Fruit fly (Drosophila melanogaster) whole organism, embryonic: ENCODE results near the gene slf.

Experiments used
- ATbp ChIP-seq: fragments of 200-800 bp; sonication (Bioruptor generic); optimal IDR thresholded peaks from 2 replicates; lab custom pipeline; 2017; ENCODE audit warnings: missing biosample characterization, mild to moderate bottlenecking, missing genetic modification characterization, missing genetic modification reagents
- Blimp-1 ChIP-seq: fragments of 200-800 bp; sonication (Bioruptor generic); optimal IDR thresholded peaks from 3 replicates; lab custom pipeline; 2018; ENCODE audit warnings: missing biosample characterization, missing genetic modification characterization, mild to moderate bottlenecking, moderate library complexity, missing genetic modification reagents
- CG10366 ChIP-seq: fragments of 200-800 bp; sonication (Bioruptor generic); IDR thresholded peaks from 2 replicates; pipeline ENCODE4 v1.3.6; 2022; ENCODE audit warnings: missing biosample characterization, missing genetic modification characterization
- CG11456 ChIP-seq: fragments of 200-800 bp; sonication (Bioruptor generic); IDR thresholded peaks from 3 replicates; pipeline ENCODE4 v1.3.6; 2022; ENCODE audit warnings: missing biosample characterization, missing genetic modification characterization
- CG11560 ChIP-seq: fragments of 200-800 bp; sonication (Bioruptor generic); IDR thresholded peaks from 3 replicates; pipeline ENCODE4 v1.3.6; 2022; ENCODE audit warnings: missing biosample characterization, missing genetic modification characterization
- CG11723 ChIP-seq: fragments of 200-800 bp; sonication (Bioruptor generic); optimal IDR thresholded peaks from 2 replicates; lab custom pipeline; 2017; ENCODE audit warnings: missing biosample characterization, mild to moderate bottlenecking, missing genetic modification characterization
- CG12744 ChIP-seq: fragments of 200-800 bp; sonication (Bioruptor generic); optimal IDR thresholded peaks from 2 replicates; lab custom pipeline; 2016; ENCODE audit warnings: missing biosample characterization, missing genetic modification characterization
- CG13123 ChIP-seq: fragments of 200-800 bp; sonication (Bioruptor generic); optimal IDR thresholded peaks from 2 replicates; lab custom pipeline; 2016; ENCODE audit warnings: missing biosample characterization, missing genetic modification characterization
- CG13624 ChIP-seq: fragments of 200-800 bp; sonication (Bioruptor generic); optimal IDR thresholded peaks from 2 replicates; lab custom pipeline; 2016; ENCODE audit warnings: missing biosample characterization, missing genetic modification characterization
- CG13894 ChIP-seq: fragments of 200-800 bp; sonication (Bioruptor generic); optimal IDR thresholded peaks from 3 replicates; lab custom pipeline; 2018; ENCODE audit warnings: missing biosample characterization, mild to moderate bottlenecking, missing genetic modification characterization, moderate library complexity
- CG14441 ChIP-seq: fragments of 200-800 bp; sonication (Bioruptor generic); IDR thresholded peaks from 2 replicates; pipeline ENCODE4 v1.3.6; 2022; ENCODE audit warnings: missing biosample characterization, missing genetic modification characterization
- CG14667 ChIP-seq: fragments of 200-800 bp; sonication (Bioruptor generic); IDR thresholded peaks from 2 replicates; pipeline ENCODE4 v1.3.6; 2022; ENCODE audit warnings: missing biosample characterization, missing genetic modification characterization
- CG1529 ChIP-seq: fragments of 200-800 bp; sonication (Bioruptor generic); optimal IDR thresholded peaks from 3 replicates; lab custom pipeline; 2018; ENCODE audit warnings: missing biosample characterization, missing genetic modification characterization
- CG17612 ChIP-seq: fragments of 200-800 bp; sonication (Bioruptor generic); IDR thresholded peaks from 2 replicates; pipeline ENCODE4 v1.3.6; 2022; ENCODE audit warnings: missing biosample characterization, missing genetic modification characterization
- CG18599 ChIP-seq: fragments of 200-800 bp; sonication (Bioruptor generic); optimal IDR thresholded peaks from 3 replicates; lab custom pipeline; 2017; ENCODE audit warnings: missing biosample characterization, missing genetic modification characterization, mild to moderate bottlenecking, moderate library complexity, missing genetic modification reagents
- CG2202 ChIP-seq: fragments of 200-800 bp; sonication (Bioruptor generic); optimal IDR thresholded peaks from 2 replicates; lab custom pipeline; 2018; ENCODE audit warnings: missing biosample characterization, mild to moderate bottlenecking, missing genetic modification characterization
- CG2678 ChIP-seq: fragments of 200-800 bp; sonication (Bioruptor generic); optimal IDR thresholded peaks from 3 replicates; lab custom pipeline; 2019; ENCODE audit warnings: missing biosample characterization, mild to moderate bottlenecking, missing genetic modification characterization, moderate library complexity
- CG31441 ChIP-seq: fragments of 200-800 bp; sonication (Bioruptor generic); IDR thresholded peaks from 2 replicates; pipeline ENCODE4 v1.3.6; 2022; ENCODE audit warnings: missing biosample characterization, missing genetic modification characterization
- CG3726 ChIP-seq: fragments of 200-800 bp; sonication (Bioruptor generic); IDR thresholded peaks from 3 replicates; pipeline ENCODE4, ENCODE4 v1.3.6; 2022; ENCODE audit warnings: missing biosample characterization, missing genetic modification characterization
- CG4404 ChIP-seq: fragments of 200-800 bp; sonication (Bioruptor generic); IDR thresholded peaks from 2 replicates; pipeline ENCODE4 v1.3.6; 2022; ENCODE audit warnings: missing biosample characterization, missing genetic modification characterization
- CG4424 ChIP-seq: fragments of 200-800 bp; sonication (Bioruptor generic); optimal IDR thresholded peaks from 3 replicates; lab custom pipeline; 2016; ENCODE audit warnings: missing biosample characterization, missing genetic modification characterization
- CG6272 ChIP-seq: fragments of 200-800 bp; sonication (Bioruptor generic); IDR thresholded peaks from 2 replicates; pipeline ENCODE4 v1.3.6; 2022; ENCODE audit warnings: missing biosample characterization, missing genetic modification characterization
- CG7745 ChIP-seq: fragments of 200-800 bp; sonication (Bioruptor generic); optimal IDR thresholded peaks from 2 replicates; lab custom pipeline; 2018; ENCODE audit warnings: missing biosample characterization, mild to moderate bottlenecking, missing genetic modification characterization, moderate library complexity
- CG9215 ChIP-seq: fragments of 200-800 bp; sonication (Bioruptor generic); IDR thresholded peaks from 2 replicates; pipeline ENCODE4 v1.3.6; 2022; ENCODE audit warnings: missing biosample characterization, missing genetic modification characterization
- CoRest ChIP-seq: fragments of 200-800 bp; sonication (Bioruptor generic); optimal IDR thresholded peaks from 3 replicates; lab custom pipeline; 2018; ENCODE audit warnings: missing biosample characterization, mild to moderate bottlenecking, missing genetic modification characterization, moderate library complexity
- Deaf1 ChIP-seq: fragments of 200-800 bp; optimal IDR thresholded peaks from 3 replicates; lab custom pipeline; 2019; ENCODE audit warnings: missing biosample characterization, mild to moderate bottlenecking, missing genetic modification characterization, moderate library complexity
- Eip74EF ChIP-seq, 2 experiments: fragments of 200-800 bp in 1 of 2; fragments of >200 bp in 1 of 2; sonication (Bioruptor generic) in 1 of 2; optimal IDR thresholded peaks; 2 replicates each; lab custom pipeline; 2017 to 2019; ENCODE audit warnings: missing biosample characterization in 2 of 2, missing genetic modification characterization in 2 of 2, mild to moderate bottlenecking in 1 of 2, moderate library complexity in 1 of 2
- Gug ChIP-seq: fragments of 200-800 bp; sonication (Bioruptor generic); IDR thresholded peaks from 4 replicates; pipeline ENCODE4 v1.3.6; 2022; ENCODE audit warnings: missing biosample characterization, missing genetic modification characterization
- HLH4C ChIP-seq: fragments of 200-800 bp; sonication (Bioruptor generic); IDR thresholded peaks from 3 replicates; pipeline ENCODE4 v1.3.6; 2022; ENCODE audit warnings: missing biosample characterization, missing genetic modification characterization; ENCODE audit not compliant: partially characterized antibody
- Hmr ChIP-seq: fragments of 200-800 bp; sonication (Bioruptor generic); optimal IDR thresholded peaks from 3 replicates; lab custom pipeline; 2017; ENCODE audit warnings: mild to moderate bottlenecking, missing biosample characterization, missing genetic modification reagents, missing genetic modification characterization
- Max ChIP-seq: fragments of 200-800 bp; sonication (Bioruptor generic); optimal IDR thresholded peaks from 2 replicates; lab custom pipeline; 2016; ENCODE audit warnings: missing biosample characterization, mild to moderate bottlenecking, missing genetic modification characterization
- NK7.1 ChIP-seq: fragments of 200-800 bp; sonication (Bioruptor generic); optimal IDR thresholded peaks from 3 replicates; lab custom pipeline; 2016; ENCODE audit warnings: missing biosample characterization, missing genetic modification characterization
- NfI ChIP-seq: fragments of 200-800 bp; sonication (Bioruptor generic); optimal IDR thresholded peaks from 3 replicates; lab custom pipeline; 2018; ENCODE audit warnings: missing biosample characterization, mild to moderate bottlenecking, missing genetic modification characterization, moderate library complexity
- Trl ChIP-seq, 3 experiments: fragments of >200 bp in 2 of 3; fragments of 200-800 bp in 1 of 3; sonication (Bioruptor generic) in 1 of 3; optimal IDR thresholded peaks; 2 replicates in 1 of 3; 3 replicates in 2 of 3; lab custom pipeline; 2016 to 2017; ENCODE audit warnings: missing biosample characterization in 1 of 3, missing genetic modification characterization in 1 of 3
- ab ChIP-seq: fragments of 200-800 bp; sonication (Bioruptor generic); optimal IDR thresholded peaks from 2 replicates; lab custom pipeline; 2016; ENCODE audit warnings: missing biosample characterization, missing genetic modification characterization
- gcm ChIP-seq: fragments of 200-800 bp; sonication (Bioruptor generic); optimal IDR thresholded peaks from 2 replicates; lab custom pipeline; 2019; ENCODE audit warnings: missing biosample characterization, mild to moderate bottlenecking, missing genetic modification characterization, moderate library complexity
- gsb ChIP-seq: fragments of 200-800 bp; sonication (Bioruptor generic); IDR thresholded peaks from 2 replicates; pipeline ENCODE4 v1.3.6; 2022; ENCODE audit warnings: missing biosample characterization, missing genetic modification characterization
- hb ChIP-seq: fragments of 200-800 bp; sonication (Bioruptor generic); IDR thresholded peaks from 3 replicates; pipeline ENCODE4 v1.3.6; 2022; ENCODE audit warnings: missing biosample characterization, missing genetic modification characterization; ENCODE audit not compliant: partially characterized antibody
- hth ChIP-seq: fragments of >200 bp; optimal IDR thresholded peaks from 2 replicates; lab custom pipeline; 2017; ENCODE audit warnings: inconsistent platforms
- insv ChIP-seq, 2 experiments: fragments of 200-800 bp; sonication (Bioruptor generic); optimal IDR thresholded peaks; 3 replicates each; lab custom pipeline; 2016 to 2018; ENCODE audit warnings: missing biosample characterization in 2 of 2, missing genetic modification characterization in 2 of 2
- kah ChIP-seq: fragments of 200-800 bp; sonication (Bioruptor generic); optimal IDR thresholded peaks from 2 replicates; lab custom pipeline; 2018; ENCODE audit warnings: missing biosample characterization, mild to moderate bottlenecking, missing genetic modification characterization
- lbe ChIP-seq: fragments of 200-800 bp; sonication (Bioruptor generic); optimal IDR thresholded peaks from 2 replicates; lab custom pipeline; 2016; ENCODE audit warnings: missing biosample characterization, mild to moderate bottlenecking, missing genetic modification characterization
- lola ChIP-seq, 3 experiments: fragments of >200 bp in 2 of 3; fragments of 200-800 bp in 1 of 3; sonication (Bioruptor generic) in 1 of 3; optimal IDR thresholded peaks; 2 replicates each; lab custom pipeline; 2017 to 2019; ENCODE audit warnings: missing biosample characterization in 3 of 3, missing genetic modification characterization in 3 of 3, mild to moderate bottlenecking in 1 of 3, moderate library complexity in 1 of 3
- pfk ChIP-seq: fragments of 200-800 bp; sonication (Bioruptor generic); optimal IDR thresholded peaks from 2 replicates; lab custom pipeline; 2018; ENCODE audit warnings: missing biosample characterization, mild to moderate bottlenecking, missing genetic modification characterization, moderate library complexity
- pros ChIP-seq: fragments of 200-800 bp; sonication (Bioruptor generic); optimal IDR thresholded peaks from 3 replicates; lab custom pipeline; 2019; ENCODE audit warnings: missing biosample characterization, mild to moderate bottlenecking, missing genetic modification characterization, moderate library complexity
- row ChIP-seq: fragments of 200-800 bp; sonication (Bioruptor generic); IDR thresholded peaks from 3 replicates; pipeline ENCODE4 v1.3.6; 2022; ENCODE audit warnings: missing biosample characterization, missing genetic modification characterization
- trem ChIP-seq: fragments of 200-800 bp; optimal IDR thresholded peaks from 3 replicates; lab custom pipeline; 2019; ENCODE audit warnings: missing biosample characterization, mild to moderate bottlenecking, missing genetic modification characterization, moderate library complexity
- twi ChIP-seq: fragments of 200-800 bp; optimal IDR thresholded peaks from 2 replicates; lab custom pipeline; 2019; ENCODE audit warnings: missing biosample characterization, mild to moderate bottlenecking, missing genetic modification characterization, moderate library complexity

slf gene

DNA sequence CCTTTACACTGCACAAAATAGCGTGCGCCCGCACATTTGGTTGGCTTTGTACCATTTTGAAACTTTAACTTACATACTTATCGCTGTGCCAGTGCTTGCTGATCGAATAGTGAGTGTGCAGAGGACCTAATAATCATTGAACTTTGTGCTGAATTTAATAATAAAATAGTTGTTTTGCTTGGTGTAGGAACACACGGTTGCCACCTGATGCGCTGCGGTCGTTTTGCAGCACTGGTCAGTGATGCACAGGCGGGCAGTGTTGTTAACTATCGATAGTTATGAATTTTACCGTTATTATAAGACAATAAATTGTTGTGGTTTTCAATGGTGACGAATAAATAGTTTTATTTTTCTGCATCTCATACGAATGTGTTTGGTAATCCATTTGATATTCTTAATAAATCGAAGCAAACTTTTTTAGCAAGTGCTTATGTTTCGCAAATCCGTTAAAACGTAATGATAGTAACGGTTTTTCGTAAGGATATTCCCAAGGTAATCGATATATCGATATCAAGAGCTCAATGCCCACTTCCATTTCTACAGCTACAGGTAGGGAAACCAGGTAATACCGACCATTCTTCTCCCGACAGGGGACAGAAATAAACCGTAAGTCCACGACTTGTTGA, 36.2 kb upstream of the slf start, which contains the start of the genes tank and CG12194 (continued):
- TF ChIP-seq Deaf1 (tag; lab: Kevin White, UChicago), result peak; percentile 87
- peak in 1 of 3 experiments; percentile 95 for TF ChIP-seq lola (GFP tag; optimal IDR thresholded peaks at IDR 0.05; lab: Kevin White, UChicago)
- TF ChIP-seq CG2678 (tag; lab: Kevin White, UChicago), result peak; percentile 98
- TF ChIP-seq ATbp (GFP tag; lab: Kevin White, UChicago), result peak; percentile 99
- TF ChIP-seq Max (GFP tag; lab: Kevin White, UChicago), result peak; percentile 98
- peak; percentile 98 for TF ChIP-seq CG13123
- TF ChIP-seq Trl (optimal IDR thresholded peaks at IDR 0.05; lab: Kevin White, UChicago), result no peak
- TF ChIP-seq Trl (GFP tag; optimal IDR thresholded peaks at IDR 0.05; lab: Kevin White, UChicago), result peak; percentile 99
- peak; percentile 98 for TF ChIP-seq gsb (GFP tag; lab: Robert Waterston, UW)
- TF ChIP-seq CG4404 (GFP tag; lab: Robert Waterston, UW), result peak; percentile 99
- TF ChIP-seq CG9215 (GFP tag; lab: Robert Waterston, UW), result peak; percentile 97
- TF ChIP-seq CG3726 (GFP tag; lab: Robert Waterston, UW), result peak; percentile 99
- TF ChIP-seq CG10366 (GFP tag; lab: Robert Waterston, UW), result peak; percentile 99
- TF ChIP-seq Gug, result peak; percentile 100
- TF ChIP-seq CG11560 (tag; lab: Robert Waterston, UW), result peak; percentile 93
- TF ChIP-seq CG2202 (tag; lab: Kevin White, UChicago), result peak; percentile 98
- TF ChIP-seq lbe, result peak; percentile 95
- TF ChIP-seq row (GFP tag; lab: Robert Waterston, UW), result peak; percentile 99
- peak; percentile 98 for TF ChIP-seq CG12744 (GFP tag; lab: Kevin White, UChicago)
- TF ChIP-seq pfk (GFP tag; lab: Kevin White, UChicago), result peak; percentile 7
- TF ChIP-seq CG13624, result peak; percentile 99
- TF ChIP-seq CoRest (tag; lab: Kevin White, UChicago), result peak; percentile 98
- peak; percentile 99 for TF ChIP-seq CG14441 (GFP tag; lab: Robert Waterston, UW)
- peak; percentile 97 for TF ChIP-seq Blimp-1 (GFP tag; lab: Kevin White, UChicago)
- TF ChIP-seq CG14667 (GFP tag; lab: Robert Waterston, UW), result peak; percentile 99
- peak; percentile 84 for TF ChIP-seq kah (GFP tag; lab: Kevin White, UChicago)
- peak; percentile 98 for TF ChIP-seq ab (GFP tag; lab: Kevin White, UChicago)
- peak; percentile 73 for TF ChIP-seq HLH4C (GFP tag; lab: Robert Waterston, UW)
- peak; percentile 84 for TF ChIP-seq CG13894
- TF ChIP-seq CG1529 (GFP tag; lab: Kevin White, UChicago), result peak; percentile 98
- TF ChIP-seq CG11723 (GFP tag; lab: Kevin White, UChicago), result peak; percentile 98
- TF ChIP-seq hb (GFP tag; lab: Robert Waterston, UW), result peak; percentile 29; the same call in 1 of the 3 replicates
- TF ChIP-seq trem (tag; lab: Kevin White, UChicago), result peak; percentile 96
- TF ChIP-seq CG6272 (GFP tag; lab: Robert Waterston, UW), result peak; percentile 99
- peak; percentile 98 for TF ChIP-seq gcm
- TF ChIP-seq hth, result no peak
- TF ChIP-seq CG7745 (tag; lab: Kevin White, UChicago), result peak; percentile 74
- peak; percentile 99 for TF ChIP-seq CG11456
- TF ChIP-seq Hmr (GFP tag; lab: Kevin White, UChicago), result peak; percentile 99
- TF ChIP-seq pros, result no peak
- TF ChIP-seq NfI (GFP tag; lab: Kevin White, UChicago), result peak; percentile 99
- peak in 1 of 2 experiments; percentile 96 for TF ChIP-seq Eip74EF (GFP tag; optimal IDR thresholded peaks at IDR 0.05; lab: Kevin White, UChicago)
- TF ChIP-seq insv (GFP tag; optimal IDR thresholded peaks at IDR 0.05; lab: Kevin White, UChicago), result peak; percentile 52 to 63
- peak; percentile 99 for TF ChIP-seq CG17612 (GFP tag; lab: Robert Waterston, UW)
- TF ChIP-seq CG18599 (GFP tag; lab: Kevin White, UChicago), result peak; percentile 98
- peak; percentile 97 for TF ChIP-seq CG31441 (GFP tag; lab: Robert Waterston, UW)
- peak; percentile 91 for TF ChIP-seq twi (tag; lab: Kevin White, UChicago)
- TF ChIP-seq CG4424 (GFP tag; lab: Kevin White, UChicago), result peak; percentile 99
- TF ChIP-seq NK7.1 (GFP tag; lab: Kevin White, UChicago), result peak; percentile 98
